Worm (Caenorhabditis elegans) whole organism, early embryonic: ENCODE results near the gene try-12.

Experiments
- B0310.2 ChIP-seq: sonication (generic microtip); optimal IDR thresholded peaks from 2 replicates; lab custom pipeline; 2016; ENCODE audit warnings: mild to moderate bottlenecking, missing genetic modification characterization, missing compliant biosample characterization
- F13C5.2 ChIP-seq: sonication (generic microtip); optimal IDR thresholded peaks from 2 replicates; lab custom pipeline; 2017; ENCODE audit warnings: mild to moderate bottlenecking, missing genetic modification characterization, inconsistent platforms, missing compliant biosample characterization
- aly-1 ChIP-seq: sonication (generic microtip); optimal IDR thresholded peaks from 2 replicates; lab custom pipeline; 2016; ENCODE audit warnings: missing genetic modification characterization, missing compliant biosample characterization
- ama-1 ChIP-seq: fragments of 150-350 bp; optimal IDR thresholded peaks from 2 replicates; lab custom pipeline; 2014
- ceh-13 ChIP-seq: fragments of 200-800 bp; sonication (Bioruptor generic); optimal IDR thresholded peaks from 2 replicates; lab custom pipeline; 2018; ENCODE audit warnings: mild to moderate bottlenecking, missing genetic modification characterization, missing compliant biosample characterization
- ceh-36 ChIP-seq: sonication (generic microtip); optimal IDR thresholded peaks from 2 replicates; lab custom pipeline; 2016; ENCODE audit warnings: missing genetic modification characterization, inconsistent platforms, missing compliant biosample characterization
- ets-7 ChIP-seq: sonication (generic microtip); optimal IDR thresholded peaks from 2 replicates; lab custom pipeline; 2016; ENCODE audit warnings: missing genotype, missing genetic modification characterization, missing compliant biosample characterization
- flt-1 ChIP-seq: fragments of 200-800 bp; sonication (Bioruptor generic); IDR thresholded peaks from 2 replicates; pipeline ENCODE4 v1.3.6; 2022; ENCODE audit warnings: missing genetic modification characterization, missing compliant biosample characterization
- hmbx-1 ChIP-seq: sonication (generic microtip); optimal IDR thresholded peaks from 2 replicates; lab custom pipeline; 2016; ENCODE audit warnings: mild to moderate bottlenecking, missing genetic modification characterization, missing compliant biosample characterization
- hmg-4 ChIP-seq: fragments of 200-800 bp; sonication (Bioruptor generic); optimal IDR thresholded peaks from 2 replicates; lab custom pipeline; 2018; ENCODE audit warnings: mild to moderate bottlenecking, missing genetic modification characterization, missing compliant biosample characterization
- hnd-1 ChIP-seq: sonication (generic microtip); optimal IDR thresholded peaks from 2 replicates; lab custom pipeline; 2016; ENCODE audit warnings: missing genetic modification characterization, missing compliant biosample characterization
- pes-1 ChIP-seq: fragments of 200-800 bp; sonication (Bioruptor generic); IDR thresholded peaks from 2 replicates; pipeline ENCODE4 v1.3.6; 2022; ENCODE audit warnings: missing genetic modification reagents, missing genetic modification characterization, missing compliant biosample characterization
- scrt-1 ChIP-seq: fragments of 200-800 bp; sonication (Bioruptor generic); IDR thresholded peaks from 2 replicates; pipeline ENCODE4 v1.3.6; 2022; ENCODE audit warnings: missing genetic modification characterization, missing compliant biosample characterization
- sea-1 ChIP-seq: fragments of 200-800 bp; sonication (Bioruptor generic); conservative IDR thresholded peaks from 2 replicates; pipeline ENCODE4 v1.3.6; 2022; ENCODE audit warnings: missing genetic modification characterization, missing compliant biosample characterization
- tbx-11 ChIP-seq: fragments of 200-800 bp; sonication (Bioruptor generic); IDR thresholded peaks from 2 replicates; pipeline ENCODE4 v1.3.6; 2022; ENCODE audit warnings: missing genetic modification characterization, missing compliant biosample characterization
- tbx-37 ChIP-seq: fragments of 200-800 bp; sonication (Bioruptor generic); conservative IDR thresholded peaks from 2 replicates; pipeline ENCODE4 v1.3.6; 2022; ENCODE audit warnings: missing genetic modification reagents, missing genetic modification characterization, missing compliant biosample characterization
- tra-4 ChIP-seq: sonication (generic microtip); optimal IDR thresholded peaks from 2 replicates; lab custom pipeline; 2017; ENCODE audit warnings: missing genetic modification characterization, missing compliant biosample characterization

Gene try-12

DNA sequence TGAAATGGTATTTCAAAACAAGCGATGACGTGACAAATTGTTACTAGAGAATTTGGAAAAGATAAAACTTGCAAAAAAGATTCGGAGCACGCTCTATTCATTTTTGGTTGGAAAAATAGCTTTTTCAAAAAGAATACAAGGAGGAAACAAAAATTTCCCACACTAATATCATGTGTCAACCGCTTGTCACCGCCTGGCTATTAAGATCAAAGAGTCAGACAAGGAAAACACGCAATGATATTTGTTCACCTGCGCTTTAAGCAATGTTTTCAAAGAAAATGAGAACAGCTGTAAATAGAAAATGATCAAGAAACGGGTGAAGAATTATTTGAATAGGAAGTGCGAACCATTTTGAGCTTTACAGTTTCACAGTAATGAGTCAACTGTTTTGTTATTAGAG, 27.6 kb downstream of the try-12 start, which contains the start of gene srh-125:
Gene srh-125 (minus strand): TSS at position 101 of the 400 bp plus-strand sequence.
- no peak for TF ChIP-seq ama-1 (lab: Kevin White, UChicago)
- TF ChIP-seq sea-1 (GFP tag; lab: Robert Waterston, UW) = no peak
- no peak for TF ChIP-seq tbx-11 (GFP tag; lab: Robert Waterston, UW)
- no peak for TF ChIP-seq ets-7 (tag; lab: Kevin White, UChicago)
- no peak for TF ChIP-seq tra-4 (tag; lab: Kevin White, UChicago)
- no peak for TF ChIP-seq hmg-4 (GFP tag; lab: Kevin White, UChicago)
- no peak for TF ChIP-seq flt-1 (GFP tag; lab: Robert Waterston, UW)
- TF ChIP-seq hnd-1 (tag; lab: Kevin White, UChicago) = no peak
- no peak for TF ChIP-seq hmbx-1 (tag; lab: Kevin White, UChicago)

DNA sequence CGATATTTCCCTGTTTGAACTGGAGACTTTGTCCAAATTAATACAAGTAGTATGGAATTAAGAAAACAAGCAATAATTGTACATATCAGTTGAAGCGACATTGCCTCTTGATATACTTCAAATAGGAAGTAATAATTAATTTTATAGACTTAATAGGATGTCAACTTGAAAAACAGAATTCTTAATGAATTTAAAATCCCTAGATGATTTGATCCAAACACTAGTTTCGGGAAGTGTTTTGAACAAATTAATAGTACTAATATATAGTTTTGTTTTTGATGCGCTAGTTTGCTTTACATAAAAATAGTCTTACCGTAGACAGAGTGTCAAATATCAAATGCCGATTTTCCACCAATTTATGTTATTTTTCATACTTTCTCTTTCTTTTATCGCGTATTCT, 29.3 kb downstream of the try-12 start, which contains the start of gene str-190:
Gene str-190 (minus strand): TSS at position 101 of the 400 bp plus-strand sequence.
- TF ChIP-seq F13C5.2 (tag; lab: Kevin White, UChicago) (no peak), scrt-1 (GFP tag; lab: Robert Waterston, UW) (no peak), B0310.2 (tag; lab: Kevin White, UChicago) (no peak), flt-1 (GFP tag; lab: Robert Waterston, UW) (no peak), tbx-11 (GFP tag; lab: Robert Waterston, UW) (no peak), tra-4 (tag; lab: Kevin White, UChicago) (no peak), hmbx-1 (tag; lab: Kevin White, UChicago) (no peak), hnd-1 (tag; lab: Kevin White, UChicago) (no peak), ama-1 (lab: Kevin White, UChicago) (no peak), ceh-13 (no peak), aly-1 (no peak), hmg-4 (GFP tag; lab: Kevin White, UChicago) (no peak), ets-7 (tag; lab: Kevin White, UChicago) (no peak)

DNA sequence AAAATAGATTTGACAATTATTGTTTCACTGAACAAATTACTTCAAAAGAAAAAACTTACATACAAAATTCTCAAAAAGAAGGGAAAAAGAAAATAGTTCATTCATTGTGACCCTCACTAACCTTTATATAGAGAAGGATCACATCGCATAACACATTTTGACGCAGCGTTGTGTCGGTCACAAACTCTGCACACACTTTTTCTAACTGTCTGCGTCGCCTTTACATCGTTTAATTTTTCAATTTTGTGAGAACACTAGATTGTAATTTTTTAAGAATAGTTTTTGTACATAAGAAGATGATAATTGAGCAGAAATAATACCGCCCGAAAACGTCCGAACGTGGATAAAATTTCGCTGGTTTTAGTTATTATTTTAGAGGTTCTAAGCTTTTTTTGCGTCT, 31.8 kb downstream of the try-12 start, which contains the start of gene C18B10.6:
Gene C18B10.6 (minus strand): TSS at position 101 of the 400 bp plus-strand sequence.
- TF ChIP-seq B0310.2 (tag; lab: Kevin White, UChicago) = no peak
- TF ChIP-seq scrt-1 (GFP tag; lab: Robert Waterston, UW) = no peak
- no peak for TF ChIP-seq hnd-1 (tag; lab: Kevin White, UChicago)
- TF ChIP-seq aly-1 = no peak
- TF ChIP-seq tbx-37 (GFP tag; lab: Robert Waterston, UW) = no peak
- no peak for TF ChIP-seq ama-1 (lab: Kevin White, UChicago)
- TF ChIP-seq sea-1 (GFP tag; lab: Robert Waterston, UW) = no peak
- no peak for TF ChIP-seq flt-1 (GFP tag; lab: Robert Waterston, UW)
- TF ChIP-seq pes-1 (GFP tag; lab: Robert Waterston, UW) = no peak
- TF ChIP-seq F13C5.2 (tag; lab: Kevin White, UChicago) = no peak
- no peak for TF ChIP-seq hmg-4 (GFP tag; lab: Kevin White, UChicago)
- no peak for TF ChIP-seq hmbx-1 (tag; lab: Kevin White, UChicago)
- no peak for TF ChIP-seq tra-4 (tag; lab: Kevin White, UChicago)

DNA sequence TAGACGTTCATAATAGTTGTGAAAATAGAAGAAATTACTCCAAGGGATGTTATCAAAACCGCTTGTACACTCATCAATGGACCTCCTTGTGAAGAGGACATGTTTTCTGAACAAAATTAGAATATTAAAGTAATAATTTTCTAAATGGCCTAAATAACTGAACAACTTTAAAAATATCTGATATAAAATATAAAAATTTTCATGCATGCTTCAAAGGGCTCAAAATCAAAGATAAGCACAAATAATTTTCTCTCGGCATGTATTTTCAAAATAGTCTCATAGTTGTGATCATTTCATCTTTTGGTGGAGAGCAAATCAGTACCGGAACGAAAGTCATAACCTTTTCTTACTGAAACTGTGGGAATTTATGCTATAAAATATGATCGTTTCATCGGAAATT, 35.8 kb downstream of the try-12 start, which contains the start of gene srbc-8:
Gene srbc-8 (minus strand): TSS at position 101 of the 400 bp plus-strand sequence.
- no peak for TF ChIP-seq scrt-1 (GFP tag; lab: Robert Waterston, UW)
- TF ChIP-seq ceh-13 = no peak
- no peak for TF ChIP-seq hmg-4 (GFP tag; lab: Kevin White, UChicago)
- no peak for TF ChIP-seq ets-7 (tag; lab: Kevin White, UChicago)
- no peak for TF ChIP-seq ama-1 (lab: Kevin White, UChicago)
- no peak for TF ChIP-seq pes-1 (GFP tag; lab: Robert Waterston, UW)
- TF ChIP-seq tra-4 (tag; lab: Kevin White, UChicago) = no peak
- no peak for TF ChIP-seq tbx-11 (GFP tag; lab: Robert Waterston, UW)
- TF ChIP-seq sea-1 (GFP tag; lab: Robert Waterston, UW) = no peak
- no peak for TF ChIP-seq B0310.2 (tag; lab: Kevin White, UChicago)
- no peak for TF ChIP-seq tbx-37 (GFP tag; lab: Robert Waterston, UW)
- TF ChIP-seq flt-1 (GFP tag; lab: Robert Waterston, UW) = no peak
- TF ChIP-seq ceh-36 (tag; lab: Kevin White, UChicago) = no peak
- no peak for TF ChIP-seq hnd-1 (tag; lab: Kevin White, UChicago)
- no peak for TF ChIP-seq hmbx-1 (tag; lab: Kevin White, UChicago)
- no peak for TF ChIP-seq F13C5.2 (tag; lab: Kevin White, UChicago)
- TF ChIP-seq aly-1 = no peak

DNA sequence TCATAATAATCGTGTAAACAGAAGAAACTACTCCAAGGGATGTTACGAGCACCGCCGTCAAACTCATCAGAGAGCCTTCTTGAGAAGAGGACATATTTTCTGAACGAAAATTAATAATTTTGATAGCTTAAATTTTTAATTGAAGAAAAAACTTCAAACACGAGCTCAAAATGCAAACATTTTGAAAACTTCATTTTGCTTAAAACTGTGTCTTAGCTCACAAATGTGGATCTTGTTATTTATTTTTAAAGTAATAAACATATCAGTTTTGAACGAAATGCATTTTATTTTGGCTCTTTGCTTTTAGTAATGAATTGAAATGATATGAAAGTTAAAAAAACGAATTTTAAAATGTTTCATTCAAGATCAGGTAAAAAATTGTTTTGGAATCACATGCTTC, 38.4 kb downstream of the try-12 start, which contains the start of gene srbc-7:
Gene srbc-7 (minus strand): TSS at position 101 of the 400 bp plus-strand sequence.
- TF ChIP-seq pes-1 (GFP tag; lab: Robert Waterston, UW) (no peak), B0310.2 (tag; lab: Kevin White, UChicago) (no peak), ama-1 (lab: Kevin White, UChicago) (no peak), ets-7 (tag; lab: Kevin White, UChicago) (no peak), ceh-13 (no peak), tra-4 (tag; lab: Kevin White, UChicago) (no peak), hmg-4 (GFP tag; lab: Kevin White, UChicago) (no peak), scrt-1 (GFP tag; lab: Robert Waterston, UW) (no peak), ceh-36 (tag; lab: Kevin White, UChicago) (no peak), F13C5.2 (tag; lab: Kevin White, UChicago) (no peak), sea-1 (GFP tag; lab: Robert Waterston, UW) (no peak), tbx-11 (GFP tag; lab: Robert Waterston, UW) (no peak), aly-1 (no peak), flt-1 (GFP tag; lab: Robert Waterston, UW) (no peak), hnd-1 (tag; lab: Kevin White, UChicago) (no peak)

DNA sequence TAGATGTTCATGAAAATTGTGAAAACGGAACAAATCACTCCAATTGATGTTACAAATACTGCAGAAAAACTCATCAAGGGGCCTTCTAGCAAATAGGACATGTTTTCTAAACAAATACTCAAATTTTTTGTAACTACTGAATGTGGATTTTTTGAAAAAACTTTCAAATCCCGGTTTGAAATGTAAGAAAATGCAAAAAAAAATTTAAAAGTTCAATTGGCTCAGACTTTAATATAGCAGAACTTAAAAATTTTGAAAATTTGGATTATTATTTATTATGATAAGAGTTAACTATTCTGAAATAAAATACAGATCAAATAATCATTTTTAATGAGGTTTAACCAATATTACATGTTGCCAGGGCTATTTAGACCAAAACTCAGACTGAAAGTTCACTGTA, 41.2 kb downstream of the try-12 start, which contains the start of gene srbc-9:
Gene srbc-9 (minus strand): TSS at position 101 of the 400 bp plus-strand sequence.
- TF ChIP-seq tra-4 (tag; lab: Kevin White, UChicago) (no peak), tbx-37 (GFP tag; lab: Robert Waterston, UW) (no peak), scrt-1 (GFP tag; lab: Robert Waterston, UW) (no peak), sea-1 (GFP tag; lab: Robert Waterston, UW) (no peak)
